Fruit fly (Drosophila melanogaster): Measurements from ENCODE around the gene TwdlG.

The TwdlG gene

DNA sequence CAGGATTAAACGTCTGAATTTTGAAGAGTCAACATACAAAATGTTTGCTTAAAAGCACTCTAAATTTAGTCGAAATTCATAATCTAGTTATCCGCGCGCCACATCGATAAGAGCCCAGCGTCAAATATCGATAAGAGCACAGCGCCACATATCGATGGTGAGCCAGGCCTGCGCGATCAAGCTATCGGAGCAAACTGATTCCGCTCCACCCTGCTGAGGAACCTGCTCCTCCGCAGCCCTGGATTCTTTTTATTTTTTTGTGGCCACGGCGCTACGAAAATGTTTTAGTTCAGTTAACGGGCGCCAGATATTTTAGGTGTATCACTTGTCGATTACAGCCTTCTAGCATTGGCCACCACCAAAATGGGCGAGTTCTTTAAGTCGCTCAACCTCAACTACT, 30.4 kb downstream of the TwdlG start (continued):
- TF ChIP-seq CG4282 (GFP tag; optimal IDR thresholded peaks at IDR 0.05) (no peak), sug (tag; optimal IDR thresholded peaks at IDR 0.05) (peak; percentile 52), CG14710 (tag; optimal IDR thresholded peaks at IDR 0.05) (peak; percentile 42), CG31365 (tag; optimal IDR thresholded peaks at IDR 0.05) (no peak), CG4424 (GFP tag; optimal IDR thresholded peaks at IDR 0.05) (no peak), tap (tag; optimal IDR thresholded peaks at IDR 0.05) (no peak), gcm (GFP tag; optimal IDR thresholded peaks at IDR 0.05) (no peak), dati (GFP tag; IDR thresholded peaks at IDR 0.05) (no peak), CG1647 (GFP tag; optimal IDR thresholded peaks at IDR 0.05) (peak; percentile 15), CG7987 (GFP tag; optimal IDR thresholded peaks at IDR 0.05) (peak; percentile 22), Dbx (GFP tag; IDR thresholded peaks at IDR 0.05) (peak; percentile 70; the same call in 2 of the 3 replicates), unc-4 (GFP tag; IDR thresholded peaks at IDR 0.05; ENCODE audit: partially characterized antibody) (peak; percentile 97), tio (GFP tag; optimal IDR thresholded peaks at IDR 0.05) (no peak), Rx (GFP tag; IDR thresholded peaks at IDR 0.05) (no peak; the same call in 1 of the 2 replicates), CG8765 (GFP tag; IDR thresholded peaks at IDR 0.05) (no peak), hth (optimal IDR thresholded peaks at IDR 0.05) (no peak), tup (GFP tag; optimal IDR thresholded peaks at IDR 0.05) (no peak), Dref (GFP tag; IDR thresholded peaks at IDR 0.05) (peak; percentile 100), dpn (GFP tag; optimal IDR thresholded peaks at IDR 0.05) (peak; percentile 37), CG13424 (tag; optimal IDR thresholded peaks at IDR 0.05) (peak; percentile 14), Med (GFP tag) (peak; percentile 95), Neu2 (GFP tag; optimal IDR thresholded peaks at IDR 0.05; ENCODE audit: borderline replicate concordance) (no peak), ssp (GFP tag; IDR thresholded peaks at IDR 0.05) (peak; percentile 48; the same call in 1 of the 2 replicates), Blimp-1 (GFP tag; optimal IDR thresholded peaks at IDR 0.05) (no peak), z (GFP tag; IDR thresholded peaks at IDR 0.05) (no peak), luna (GFP tag; optimal IDR thresholded peaks at IDR 0.05) (peak; percentile 45), Sry-β (GFP tag; optimal IDR thresholded peaks at IDR 0.05) (no peak), CG12155 (GFP tag; optimal IDR thresholded peaks at IDR 0.05) (peak; percentile 27), pita (GFP tag; optimal IDR thresholded peaks at IDR 0.05) (no peak), row (GFP tag; IDR thresholded peaks at IDR 0.05) (peak; percentile 73), eve (GFP tag; optimal IDR thresholded peaks at IDR 0.05) (no peak), tna (GFP tag; IDR thresholded peaks at IDR 0.05; ENCODE audit: partially characterized antibody) (peak; percentile 97), B-H2 (GFP tag; optimal IDR thresholded peaks at IDR 0.05) (peak; percentile 62), sna (GFP tag; IDR thresholded peaks at IDR 0.05; ENCODE audit: partially characterized antibody) (peak; percentile 96), salm (tag; optimal IDR thresholded peaks at IDR 0.05) (no peak), hb (GFP tag; IDR thresholded peaks at IDR 0.05; ENCODE audit: partially characterized antibody) (peak; percentile 97), hkb (optimal IDR thresholded peaks at IDR 0.05) (peak; percentile 23), hkb (GFP tag; IDR thresholded peaks at IDR 0.05) (no peak), CG14441 (GFP tag; IDR thresholded peaks at IDR 0.05) (no peak), B-H1 (GFP tag; IDR thresholded peaks at IDR 0.05) (no peak), tin (GFP tag; optimal IDR thresholded peaks at IDR 0.05) (peak; percentile 56), CG12071 (GFP tag; optimal IDR thresholded peaks at IDR 0.05) (no peak), gt (GFP tag; IDR thresholded peaks at IDR 0.05) (no peak), bab2 (GFP tag; optimal IDR thresholded peaks at IDR 0.05) (peak; percentile 13), CG8478 (optimal IDR thresholded peaks at IDR 0.05) (no peak), wek (GFP tag; optimal IDR thresholded peaks at IDR 0.05) (no peak), CG5180 (GFP tag; optimal IDR thresholded peaks at IDR 0.05) (no peak), CG9609 (GFP tag; optimal IDR thresholded peaks at IDR 0.05) (peak; percentile 7), NC2α (GFP tag; optimal IDR thresholded peaks at IDR 0.05) (no peak), slp2 (GFP tag; optimal IDR thresholded peaks at IDR 0.05) (no peak), croc (GFP tag; conservative IDR thresholded peaks at IDR 0.05) (no peak; the same call in 2 of the 3 replicates), CG3847 (GFP tag; IDR thresholded peaks at IDR 0.05) (peak; percentile 66), sima (GFP tag; optimal IDR thresholded peaks at IDR 0.05) (no peak)

Measured in whole organism, embryonic.